Worm (Caenorhabditis elegans): ENCODE results near the gene str-16.
A peak's percentile ranks its signal among the peaks of the same experiment; 100 is the strongest.

The str-16 gene

ce11 chrV:3288134-3288533 lies 51.5 kb downstream of the str-16 start:
- TF ChIP-seq ZK337.2 (GFP tag; IDR thresholded peaks at IDR 0.05) (no peak), tra-1 (GFP tag; IDR thresholded peaks at IDR 0.05) (no peak), aha-1 (tag) (peak; percentile 34), duxl-1 (tag; optimal IDR thresholded peaks at IDR 0.05; ENCODE audit: poor library complexity) (no peak), ceh-82 (tag; optimal IDR thresholded peaks at IDR 0.05) (no peak), unc-130 (GFP tag; optimal IDR thresholded peaks at IDR 0.05) (no peak), daf-16 (GFP tag; optimal IDR thresholded peaks at IDR 0.05) (no peak), daf-16 (tag; optimal IDR thresholded peaks at IDR 0.05) (no peak), mdl-1 (tag; optimal IDR thresholded peaks at IDR 0.05) (no peak), madf-5 (GFP tag; IDR thresholded peaks at IDR 0.05) (0 out of 4 replicates have a peak, but pooled peaks of 1 of the 2 experiments have one; percentile 13), ZK546.5 (tag; optimal IDR thresholded peaks at IDR 0.05) (no peak), ceh-20 (GFP tag; IDR thresholded peaks at IDR 0.05) (no peak), dmd-9 (GFP tag; IDR thresholded peaks at IDR 0.05) (no peak), nhr-41 (GFP tag; IDR thresholded peaks at IDR 0.05) (no peak), nhr-10 (tag; optimal IDR thresholded peaks at IDR 0.05) (no peak)

- TF ChIP-seq dmd-8 (GFP tag; IDR thresholded peaks at IDR 0.05) (no peak), madf-9 (GFP tag; conservative IDR thresholded peaks at IDR 0.05) (no peak), nhr-111 (GFP tag; optimal IDR thresholded peaks at IDR 0.05) (no peak), nhr-77 (tag; optimal IDR thresholded peaks at IDR 0.05) (no peak), madf-5 (GFP tag; IDR thresholded peaks at IDR 0.05) (no peak), F37D6.2 (tag; optimal IDR thresholded peaks at IDR 0.05) (no peak), T26A8.4 (GFP tag; IDR thresholded peaks at IDR 0.05) (no peak), lin-15B (tag; optimal IDR thresholded peaks at IDR 0.05) (no peak), cey-2 (tag; optimal IDR thresholded peaks at IDR 0.05; ENCODE audit: borderline replicate concordance, insufficient read depth) (no peak), F26F4.8 (GFP tag; conservative IDR thresholded peaks at IDR 0.05) (no peak), unc-62 (GFP tag; optimal IDR thresholded peaks at IDR 0.05 in 1 of 2) (no peak), unc-62 (tag; optimal IDR thresholded peaks at IDR 0.05) (no peak), lir-3 (tag; optimal IDR thresholded peaks at IDR 0.05) (no peak), ceh-62 (tag; optimal IDR thresholded peaks at IDR 0.05) (no peak), ces-1 (GFP tag; optimal IDR thresholded peaks at IDR 0.05) (no peak), unc-39 (tag; optimal IDR thresholded peaks at IDR 0.05) (no peak), Y105C5A.15 (GFP tag; IDR thresholded peaks at IDR 0.05) (no peak)
These were observed 52.6 kb downstream of the str-16 start, which contains the start of gene F35F10.6 for ce11 chrV:3289267-3289666. Gene F35F10.6 (minus strand): TSS chrV:3289367.

All from whole organism, L4 larva.